Worm (Caenorhabditis elegans): ENCODE results near the gene C35B1.7.

Gene C35B1.7

ce11 chrIV:4093087-4093486 is 15.8 kb upstream of the C35B1.7 start (continued):
- TF ChIP-seq spr-1 (tag; optimal IDR thresholded peaks at IDR 0.05): peak; percentile 5
- no peak for TF ChIP-seq snpc-1.2 (GFP tag; IDR thresholded peaks at IDR 0.05)
- no peak for TF ChIP-seq D1046.2 (GFP tag; IDR thresholded peaks at IDR 0.05)
- TF ChIP-seq dve-1 (tag; optimal IDR thresholded peaks at IDR 0.05; ENCODE audit: insufficient read depth): peak; percentile 89
- no peak for TF ChIP-seq skn-1 (tag; optimal IDR thresholded peaks at IDR 0.05)
- no peak for TF ChIP-seq unc-39 (tag; optimal IDR thresholded peaks at IDR 0.05)
- no peak for TF ChIP-seq aly-2 (tag; optimal IDR thresholded peaks at IDR 0.05)
- peak; percentile 90 for TF ChIP-seq hlh-11 (tag; optimal IDR thresholded peaks at IDR 0.05)
- TF ChIP-seq ces-1 (GFP tag; optimal IDR thresholded peaks at IDR 0.05): no peak
- TF ChIP-seq zfp-2 (tag; optimal IDR thresholded peaks at IDR 0.05): peak; percentile 3
- no peak for TF ChIP-seq ceh-62 (tag; optimal IDR thresholded peaks at IDR 0.05)
- peak; percentile 53; the same call in 1 of the 2 replicates for TF ChIP-seq T26A8.4 (GFP tag; IDR thresholded peaks at IDR 0.05)
- TF ChIP-seq T20F7.1 (GFP tag; optimal IDR thresholded peaks at IDR 0.05): no peak
- 0 out of 2 replicates have a peak, but pooled peaks have one; percentile 14 for TF ChIP-seq madf-9 (GFP tag; conservative IDR thresholded peaks at IDR 0.05)
- TF ChIP-seq ZK546.5 (tag; optimal IDR thresholded peaks at IDR 0.05): no peak
- TF ChIP-seq pha-4 (GFP tag; IDR thresholded peaks at IDR 0.05): peak; percentile 72
- no peak for TF ChIP-seq pha-4 (tag; optimal IDR thresholded peaks at IDR 0.05)
- no peak for TF ChIP-seq spr-3 (GFP tag; optimal IDR thresholded peaks at IDR 0.05)
- no peak for TF ChIP-seq Y75B8A.6 (GFP tag; IDR thresholded peaks at IDR 0.05)
- TF ChIP-seq lim-7 (GFP tag; IDR thresholded peaks at IDR 0.05): no peak
- peak; percentile 79 for TF ChIP-seq rbr-2 (tag; optimal IDR thresholded peaks at IDR 0.05)
- TF ChIP-seq daf-16 (GFP tag; optimal IDR thresholded peaks at IDR 0.05): peak in 1 of 2 experiments; percentile 28
- TF ChIP-seq daf-16 (tag; optimal IDR thresholded peaks at IDR 0.05): peak; percentile 54
- TF ChIP-seq nhr-41 (GFP tag; IDR thresholded peaks at IDR 0.05): no peak
- peak; percentile 63; the same call in 1 of the 2 replicates for TF ChIP-seq ceh-20 (GFP tag; IDR thresholded peaks at IDR 0.05)
- TF ChIP-seq sdz-12 (GFP tag; optimal IDR thresholded peaks at IDR 0.05): no peak
- TF ChIP-seq hlh-30 (tag; optimal IDR thresholded peaks at IDR 0.05; ENCODE audit: insufficient read depth): peak; percentile 64
- no peak for TF ChIP-seq Y48G9A.11 (GFP tag; IDR thresholded peaks at IDR 0.05)
- TF ChIP-seq unc-62 (GFP tag; optimal IDR thresholded peaks at IDR 0.05 in 1 of 2): no peak
- no peak for TF ChIP-seq unc-62 (tag; optimal IDR thresholded peaks at IDR 0.05)
- TF ChIP-seq lin-29 (GFP tag; IDR thresholded peaks at IDR 0.05): no peak
- no peak; the same call in 1 of the 2 replicates for TF ChIP-seq arid-1 (GFP tag; conservative IDR thresholded peaks at IDR 0.05)
- no peak for TF ChIP-seq mxl-2 (GFP tag; conservative IDR thresholded peaks at IDR 0.05)
- TF ChIP-seq lin-1 (GFP tag; IDR thresholded peaks at IDR 0.05): no peak
- TF ChIP-seq lsy-2 (tag; optimal IDR thresholded peaks at IDR 0.05): peak in 1 of 2 experiments; percentile 69
- no peak for TF ChIP-seq jun-1 (tag; optimal IDR thresholded peaks at IDR 0.05)
- TF ChIP-seq F10B5.3 (tag; optimal IDR thresholded peaks at IDR 0.05): no peak
- TF ChIP-seq mxl-3 (GFP tag; optimal IDR thresholded peaks at IDR 0.05): no peak
- no peak for TF ChIP-seq F26F4.8 (GFP tag; conservative IDR thresholded peaks at IDR 0.05)
- TF ChIP-seq nhr-25 (tag; optimal IDR thresholded peaks at IDR 0.05; ENCODE audit: borderline replicate concordance, insufficient read depth): no peak
- TF ChIP-seq ama-1 (optimal IDR thresholded peaks at IDR 0.05): peak; percentile 17
- TF ChIP-seq tra-1 (GFP tag; IDR thresholded peaks at IDR 0.05): peak; percentile 62; the same call in 1 of the 2 replicates
- peak in 1 of 2 experiments; percentile 47 for TF ChIP-seq hif-1 (tag; optimal IDR thresholded peaks at IDR 0.05)
- peak; percentile 56 for TF ChIP-seq nhr-28 (tag; optimal IDR thresholded peaks at IDR 0.05)
- TF ChIP-seq nhr-76 (tag; optimal IDR thresholded peaks at IDR 0.05): no peak
- TF ChIP-seq zag-1 (tag; optimal IDR thresholded peaks at IDR 0.05): no peak
- TF ChIP-seq php-3 (GFP tag; IDR thresholded peaks at IDR 0.05): no peak
- TF ChIP-seq vab-7 (GFP tag; IDR thresholded peaks at IDR 0.05): no peak
- TF ChIP-seq ceh-28 (tag; optimal IDR thresholded peaks at IDR 0.05): peak; percentile 62
- TF ChIP-seq ctbp-1 (GFP tag; IDR thresholded peaks at IDR 0.05): peak; percentile 70; the same call in 1 of the 2 replicates
- TF ChIP-seq lin-39 (tag; optimal IDR thresholded peaks at IDR 0.05): no peak
- no peak for TF ChIP-seq nhr-10 (tag; optimal IDR thresholded peaks at IDR 0.05)
